Worm (Caenorhabditis elegans) whole organism, mixed stage, embryonic: ENCODE data around the gene glb-25.

Experiments used
- M03D4.4 ChIP-seq: sonication (generic microtip); optimal IDR thresholded peaks from 2 replicates; lab custom pipeline; 2017; ENCODE audit warnings: mild to moderate bottlenecking, missing genetic modification characterization, missing compliant biosample characterization
- blmp-1 ChIP-seq: fragments of 150-350 bp; optimal IDR thresholded peaks from 2 replicates; lab custom pipeline; 2014; ENCODE audit warnings: missing biosample characterization, missing genetic modification characterization
- ceh-39 ChIP-seq: fragments of 150-350 bp; optimal IDR thresholded peaks from 2 replicates; lab custom pipeline; 2014; ENCODE audit warnings: missing biosample characterization, missing genetic modification characterization
- ceh-43 ChIP-seq: fragments of 200-800 bp; sonication (Bioruptor generic); optimal IDR thresholded peaks from 2 replicates; lab custom pipeline; 2018; ENCODE audit warnings: mild to moderate bottlenecking, missing genetic modification characterization, moderate library complexity, missing compliant biosample characterization
- ces-1 ChIP-seq: fragments of 150-350 bp; optimal IDR thresholded peaks from 2 replicates; lab custom pipeline; 2014; ENCODE audit warnings: missing biosample characterization, missing genetic modification reagents, missing genetic modification characterization
- cnd-1 ChIP-seq: fragments of 200-800 bp; sonication (Bioruptor generic); optimal IDR thresholded peaks from 2 replicates; lab custom pipeline; 2018; ENCODE audit warnings: mild to moderate bottlenecking, missing genetic modification characterization, missing compliant biosample characterization
- drap-1 ChIP-seq: fragments of 200-800 bp; sonication (Bioruptor generic); optimal IDR thresholded peaks from 3 replicates; lab custom pipeline; 2018; ENCODE audit warnings: mild to moderate bottlenecking, missing genetic modification characterization, missing compliant biosample characterization
- elt-1 ChIP-seq: sonication (generic microtip); optimal IDR thresholded peaks from 2 replicates; lab custom pipeline; 2017; ENCODE audit warnings: missing genetic modification characterization, mild to moderate bottlenecking, missing compliant biosample characterization, antibody characterized with exemption, moderate library complexity, borderline replicate concordance; ENCODE audit not compliant: insufficient read depth
- elt-3 ChIP-seq: fragments of 150-350 bp; optimal IDR thresholded peaks from 2 replicates; lab custom pipeline; 2014; ENCODE audit warnings: missing biosample characterization, missing genetic modification characterization
- flh-1 ChIP-seq: fragments of 200-800 bp; sonication (Bioruptor generic); optimal IDR thresholded peaks from 2 replicates; lab custom pipeline; 2018; ENCODE audit warnings: mild to moderate bottlenecking, missing genetic modification characterization, moderate library complexity, missing compliant biosample characterization
- ham-2 ChIP-seq: fragments of 200-800 bp; sonication (Bioruptor generic); optimal IDR thresholded peaks from 2 replicates; lab custom pipeline; 2018; ENCODE audit warnings: mild to moderate bottlenecking, missing genetic modification characterization, missing compliant biosample characterization
- hlh-1 ChIP-seq: fragments of 150-350 bp; optimal IDR thresholded peaks from 2 replicates; lab custom pipeline; 2014; ENCODE audit warnings: missing biosample characterization, missing genetic modification reagents, missing genetic modification characterization
- lin-13 ChIP-seq: fragments of 150-350 bp; optimal IDR thresholded peaks from 2 replicates; lab custom pipeline; 2014; ENCODE audit warnings: missing biosample characterization, missing genetic modification characterization
- lsy-2 ChIP-seq: fragments of 150-350 bp; optimal IDR thresholded peaks from 2 replicates; lab custom pipeline; 2014; ENCODE audit warnings: missing biosample characterization, missing genetic modification characterization
- mep-1 ChIP-seq: fragments of 150-350 bp; optimal IDR thresholded peaks from 2 replicates; lab custom pipeline; 2017; ENCODE audit warnings: missing biosample characterization, missing genetic modification reagents, missing genetic modification characterization, inconsistent platforms
- mls-2 ChIP-seq: sonication (generic microtip); optimal IDR thresholded peaks from 2 replicates; lab custom pipeline; 2016; ENCODE audit warnings: mild to moderate bottlenecking, missing genetic modification characterization, moderate library complexity, missing compliant biosample characterization
- nhr-12 ChIP-seq: fragments of 150-350 bp; optimal IDR thresholded peaks from 2 replicates; lab custom pipeline; 2014; ENCODE audit warnings: missing biosample characterization, missing genetic modification characterization
- nhr-2 ChIP-seq: fragments of 150-350 bp; optimal IDR thresholded peaks from 2 replicates; lab custom pipeline; 2014; ENCODE audit warnings: missing biosample characterization, missing genetic modification characterization
- nhr-237 ChIP-seq: fragments of 150-350 bp; optimal IDR thresholded peaks from 2 replicates; lab custom pipeline; 2014; ENCODE audit warnings: missing biosample characterization, missing genetic modification characterization
- nhr-28 ChIP-seq: fragments of 150-350 bp; optimal IDR thresholded peaks from 2 replicates; lab custom pipeline; 2014; ENCODE audit warnings: missing biosample characterization, missing genetic modification characterization
- nhr-76 ChIP-seq: sonication (generic microtip); optimal IDR thresholded peaks from 2 replicates; lab custom pipeline; 2017; ENCODE audit warnings: missing biosample characterization, missing genetic modification characterization
- pha-4 ChIP-seq: fragments of 150-350 bp; optimal IDR thresholded peaks from 2 replicates; lab custom pipeline; 2018; ENCODE audit warnings: missing biosample characterization, missing genetic modification reagents, missing genetic modification characterization
- sem-2 ChIP-seq: fragments of 200-800 bp; sonication (Bioruptor generic); optimal IDR thresholded peaks from 2 replicates; lab custom pipeline; 2018; ENCODE audit warnings: mild to moderate bottlenecking, missing genetic modification characterization, missing compliant biosample characterization
- sptf-1 ChIP-seq: sonication (generic microtip); optimal IDR thresholded peaks from 2 replicates; lab custom pipeline; 2017; ENCODE audit warnings: mild to moderate bottlenecking, missing genetic modification characterization, moderate library complexity, missing compliant biosample characterization
- tbx-8 ChIP-seq: fragments of 200-800 bp; sonication (Bioruptor generic); optimal IDR thresholded peaks from 2 replicates; lab custom pipeline; 2018; ENCODE audit warnings: mild to moderate bottlenecking, missing genetic modification characterization, moderate library complexity, missing compliant biosample characterization
- unc-39 ChIP-seq: fragments of 150-350 bp; optimal IDR thresholded peaks from 2 replicates; lab custom pipeline; 2014; ENCODE audit warnings: missing biosample characterization, missing genetic modification characterization
- unc-62 ChIP-seq: fragments of 150-350 bp; optimal IDR thresholded peaks from 2 replicates; lab custom pipeline; 2014; ENCODE audit warnings: missing biosample characterization, missing genetic modification reagents, missing genetic modification characterization
- ztf-11 ChIP-seq: fragments of 150-350 bp; optimal IDR thresholded peaks from 2 replicates; lab custom pipeline; 2014; ENCODE audit warnings: missing biosample characterization, missing genetic modification characterization

The glb-25 gene

ce11 chrV:1907350-1907749 lies 30.7 kb upstream of the glb-25 start, which contains the start of gene Y32G9A.5:
Gene Y32G9A.5 (plus strand): TSS chrV:1907650.
- TF ChIP-seq sem-2 (GFP tag; lab: Kevin White, UChicago) (no peak), nhr-76 (tag; lab: Kevin White, UChicago) (no peak), blmp-1 (tag; lab: Kevin White, UChicago) (no peak), tbx-8 (no peak), ceh-39 (tag; lab: Kevin White, UChicago) (no peak), nhr-12 (tag; lab: Kevin White, UChicago) (no peak), ceh-43 (GFP tag; lab: Kevin White, UChicago) (no peak), ztf-11 (tag; lab: Kevin White, UChicago) (no peak), pha-4 (no peak)

ce11 chrV:1908542-1908941 lies 29.5 kb upstream of the glb-25 start, which contains the start of gene srp-3:
Gene srp-3 (plus strand): TSS chrV:1908842.
- TF ChIP-seq nhr-12 (tag; lab: Kevin White, UChicago) (no peak), ces-1 (GFP tag; lab: Kevin White, UChicago) (no peak), lin-13 (tag; lab: Kevin White, UChicago) (no peak), nhr-237 (tag; lab: Kevin White, UChicago) (no peak), cnd-1 (tag; lab: Kevin White, UChicago) (no peak), nhr-2 (tag; lab: Kevin White, UChicago) (no peak), unc-39 (tag; lab: Kevin White, UChicago) (no peak), sem-2 (GFP tag; lab: Kevin White, UChicago) (no peak), blmp-1 (tag; lab: Kevin White, UChicago) (no peak), pha-4 (no peak), mls-2 (no peak), elt-3 (tag; lab: Kevin White, UChicago) (no peak), tbx-8 (no peak)

DNA sequence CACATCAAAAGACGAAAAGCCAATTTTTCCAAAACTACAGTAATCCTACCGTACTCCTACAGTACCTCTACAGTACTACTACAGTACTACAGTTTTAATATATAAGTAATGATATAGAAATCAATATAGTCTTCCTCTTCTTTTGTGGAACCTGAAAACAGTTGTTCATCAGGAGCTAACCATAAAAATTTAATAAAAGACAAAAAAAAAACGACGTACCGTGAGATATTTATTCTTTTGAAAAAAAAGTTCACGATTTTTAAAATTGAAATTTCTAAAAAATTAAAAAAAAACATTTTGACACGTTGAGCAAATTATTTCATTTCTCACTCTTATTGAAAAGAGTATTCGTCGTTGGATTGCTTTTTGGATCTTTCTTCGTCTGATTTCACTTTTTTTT lies 27.0 kb upstream of the glb-25 start, which contains the start of gene Y32G9A.3:
Y32G9A.3 (plus strand) TSS at position 301 of the 400 bp plus-strand sequence.
- no peak for TF ChIP-seq ces-1 (GFP tag; lab: Kevin White, UChicago)
- no peak for TF ChIP-seq nhr-76 (tag; lab: Kevin White, UChicago)
- no peak for TF ChIP-seq lin-13 (tag; lab: Kevin White, UChicago)
- TF ChIP-seq flh-1 = no peak
- no peak for TF ChIP-seq nhr-28 (tag; lab: Kevin White, UChicago)
- no peak for TF ChIP-seq mep-1 (tag; lab: Kevin White, UChicago)
- no peak for TF ChIP-seq lsy-2 (tag; lab: Kevin White, UChicago)
- TF ChIP-seq, all 35 proteins: peak for 0

DNA sequence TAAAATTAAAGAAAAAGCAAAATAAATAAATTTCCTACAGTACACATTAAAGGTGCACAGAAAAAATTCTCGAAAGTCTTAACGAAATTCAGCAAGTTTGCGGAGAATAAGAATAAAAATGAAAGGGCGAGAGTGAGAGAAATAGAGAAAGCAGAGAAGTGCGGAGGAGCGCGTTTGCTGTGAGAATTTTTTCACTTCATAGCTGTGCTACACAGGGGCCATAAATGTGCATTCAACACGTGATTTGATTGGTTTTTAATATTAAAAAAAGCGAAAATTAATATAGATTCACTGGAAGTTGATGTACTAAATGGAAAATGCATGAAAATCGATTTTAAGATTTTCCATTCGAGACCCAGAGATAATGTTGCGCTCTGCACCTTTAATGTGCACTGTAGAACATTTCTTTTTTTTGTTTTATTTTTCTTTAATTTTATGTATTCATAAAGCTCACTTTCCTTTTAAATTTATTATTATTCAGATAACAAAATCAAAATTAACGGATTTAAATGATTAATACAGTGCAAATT lies 20.0 kb upstream of the glb-25 start, which contains the start of gene Y32G9A.2:
Y32G9A.2 (plus strand) TSS at position 480 of the 530 bp plus-strand sequence.
- no peak for TF ChIP-seq elt-3 (tag; lab: Kevin White, UChicago)
- no peak for TF ChIP-seq unc-62 (GFP tag; lab: Kevin White, UChicago)
- TF ChIP-seq tbx-8 = no peak
- no peak for TF ChIP-seq unc-39 (tag; lab: Kevin White, UChicago)
- peak; percentile 25 for TF ChIP-seq mep-1 (tag; lab: Kevin White, UChicago)
- peak; percentile 22 for TF ChIP-seq blmp-1 (tag; lab: Kevin White, UChicago)
- TF ChIP-seq M03D4.4 (tag; lab: Kevin White, UChicago) = no peak
- TF ChIP-seq ces-1 (GFP tag; lab: Kevin White, UChicago) = peak; percentile 11
- TF ChIP-seq hlh-1 (tag; lab: Kevin White, UChicago) = no peak
- TF ChIP-seq sptf-1 (tag; lab: Kevin White, UChicago) = no peak
- no peak for TF ChIP-seq ceh-43 (GFP tag; lab: Kevin White, UChicago)

ce11 chrV:1920105-1920504 lies 18.0 kb upstream of the glb-25 start, which contains the start of gene Y32G9A.12:
Gene Y32G9A.12 (minus strand): TSS chrV:1920205.
- TF ChIP-seq ztf-11 (tag; lab: Kevin White, UChicago) (no peak), drap-1 (GFP tag; lab: Kevin White, UChicago) (no peak), lsy-2 (tag; lab: Kevin White, UChicago) (no peak), elt-1 (tag; lab: Kevin White, UChicago) (no peak), ham-2 (no peak), cnd-1 (tag; lab: Kevin White, UChicago) (no peak), mls-2 (no peak), nhr-76 (tag; lab: Kevin White, UChicago) (no peak), nhr-12 (tag; lab: Kevin White, UChicago) (no peak), ceh-43 (GFP tag; lab: Kevin White, UChicago) (no peak)
